Worm (Caenorhabditis elegans): ENCODE measurements around the gene clec-203.

clec-203 gene

ce11 chrV:1102569-1102968 is 14.5 kb downstream of the clec-203 start:
- TF ChIP-seq him-1 (tag; optimal IDR thresholded peaks at IDR 0.05) (no peak), dao-5 (tag; optimal IDR thresholded peaks at IDR 0.05) (no peak), W03F9.2 (tag; optimal IDR thresholded peaks at IDR 0.05) (no peak)

DNA sequence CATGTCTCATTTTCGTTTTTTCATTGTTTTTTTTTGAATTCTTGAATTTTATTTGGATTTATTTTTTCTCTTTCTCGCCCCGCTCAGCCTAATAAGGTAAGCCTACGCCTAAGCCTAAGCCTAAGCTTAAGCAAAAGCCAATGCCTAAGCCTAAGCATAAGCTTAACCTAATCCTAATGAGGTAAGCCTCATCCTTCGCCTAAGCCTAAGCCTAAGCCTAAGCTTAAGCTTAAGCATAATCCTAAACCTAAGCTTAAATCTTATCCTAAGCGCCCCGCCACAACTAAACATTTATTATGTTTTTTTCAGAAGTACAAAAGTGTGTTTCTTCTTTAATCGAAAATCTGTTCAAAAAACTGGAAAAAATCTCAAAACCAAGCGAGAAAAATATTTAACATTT is 24.1 kb downstream of the clec-203 start:
- TF ChIP-seq him-1 (tag; optimal IDR thresholded peaks at IDR 0.05) (no peak), W03F9.2 (tag; optimal IDR thresholded peaks at IDR 0.05) (no peak), dao-5 (tag; optimal IDR thresholded peaks at IDR 0.05) (no peak)

DNA sequence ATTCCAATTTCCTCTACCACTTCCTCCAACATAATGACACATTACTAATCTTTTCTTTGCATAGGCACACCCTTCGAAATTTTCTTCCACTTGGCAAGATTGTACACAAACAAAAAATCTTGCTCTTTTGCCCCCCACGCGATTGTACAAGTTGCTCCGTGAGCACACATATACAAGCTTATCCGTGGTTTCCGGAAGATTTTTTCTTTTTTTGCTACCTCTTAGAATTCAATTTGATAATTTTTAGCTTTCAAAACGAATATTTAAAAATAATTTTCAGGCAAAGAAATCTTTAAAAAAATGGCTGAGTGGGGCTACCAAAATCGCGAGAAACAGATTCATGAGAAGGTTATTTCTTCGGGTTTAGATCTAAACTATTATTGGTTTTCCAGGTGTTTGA is 24.6 kb downstream of the clec-203 start, which contains the start of gene Y50D4B.1:
Gene Y50D4B.1, plus strand, starts transcription at position 301 of the 400 bp plus-strand sequence.
- TF ChIP-seq W03F9.2 (tag; optimal IDR thresholded peaks at IDR 0.05) = no peak
- TF ChIP-seq dao-5 (tag; optimal IDR thresholded peaks at IDR 0.05) = no peak
- no peak for TF ChIP-seq him-1 (tag; optimal IDR thresholded peaks at IDR 0.05)

DNA sequence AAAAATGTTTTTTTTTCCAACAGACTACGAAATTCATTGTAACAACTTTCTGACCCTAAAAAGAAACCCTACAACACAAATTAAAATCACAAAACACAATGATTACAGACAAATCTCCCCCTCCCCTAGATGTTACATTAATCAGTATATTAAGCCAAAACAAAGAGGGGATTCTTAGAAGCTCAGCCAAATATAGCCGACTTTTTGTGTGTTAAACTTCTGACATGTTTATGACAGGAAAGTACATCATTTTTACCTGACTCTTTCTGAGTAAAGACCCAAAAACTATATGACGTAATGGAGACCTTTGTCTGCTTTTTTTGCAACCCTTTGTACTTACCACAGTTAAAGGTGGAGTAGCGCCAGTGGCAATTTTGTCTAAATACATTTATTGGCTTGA is 32.0 kb downstream of the clec-203 start:
- TF ChIP-seq him-1 (tag; optimal IDR thresholded peaks at IDR 0.05) (no peak), dao-5 (tag; optimal IDR thresholded peaks at IDR 0.05) (no peak), W03F9.2 (tag; optimal IDR thresholded peaks at IDR 0.05) (no peak)

DNA sequence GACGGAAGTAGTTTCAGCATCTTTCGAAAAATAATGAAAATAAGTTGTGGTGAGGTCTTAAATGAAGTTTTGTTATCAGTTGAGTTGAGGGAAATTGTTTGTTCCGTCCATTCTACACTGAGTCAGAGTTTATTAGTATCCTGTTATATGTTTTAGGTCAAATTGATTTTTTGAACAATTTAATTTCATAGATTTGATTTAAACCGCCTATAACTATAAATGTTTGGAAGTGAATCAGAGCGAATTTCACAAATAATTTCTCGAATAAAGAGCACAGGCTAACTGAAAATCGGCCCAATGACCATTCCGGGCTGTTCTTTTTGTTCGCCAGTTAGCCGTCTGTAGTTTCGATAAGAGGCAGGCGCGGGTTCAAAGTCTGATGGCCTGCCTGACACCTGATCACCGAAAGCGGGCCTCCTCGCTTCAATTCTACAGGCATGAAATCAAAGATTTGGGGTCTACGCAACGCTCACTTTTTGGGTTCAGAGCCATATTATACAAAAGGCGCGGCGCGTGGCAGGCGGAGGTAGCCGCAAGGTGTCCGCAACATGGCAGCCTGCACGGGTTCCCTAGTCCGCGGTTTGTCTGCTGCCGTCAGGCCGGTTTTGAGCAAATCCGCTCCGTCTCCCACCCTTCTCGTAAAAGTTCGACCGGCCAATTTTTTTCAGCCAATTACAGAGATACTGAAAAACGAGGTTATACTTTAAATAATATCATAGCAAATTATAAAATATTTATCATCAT is 44.0 kb downstream of the clec-203 start, which contains the start of gene W07B8.4:
Gene W07B8.4, minus strand, starts transcription at position 51 of the 744 bp plus-strand sequence.
- TF ChIP-seq him-1 (tag; optimal IDR thresholded peaks at IDR 0.05) (no peak), W03F9.2 (tag; optimal IDR thresholded peaks at IDR 0.05) (no peak), dao-5 (tag; optimal IDR thresholded peaks at IDR 0.05) (no peak)

- TF ChIP-seq W03F9.2 (tag; optimal IDR thresholded peaks at IDR 0.05) (no peak), dao-5 (tag; optimal IDR thresholded peaks at IDR 0.05) (no peak)
Measured at ce11 chrV:1133223-1133622, 45.1 kb downstream of the clec-203 start.

- TF ChIP-seq W03F9.2 (tag; optimal IDR thresholded peaks at IDR 0.05) (no peak), dao-5 (tag; optimal IDR thresholded peaks at IDR 0.05) (no peak), him-1 (tag; optimal IDR thresholded peaks at IDR 0.05) (no peak)
Measured at ce11 chrV:1133840-1134239, 45.8 kb downstream of the clec-203 start, which contains the start of gene cpr-5. Gene cpr-5 (minus strand): TSS chrV:1134036.

DNA sequence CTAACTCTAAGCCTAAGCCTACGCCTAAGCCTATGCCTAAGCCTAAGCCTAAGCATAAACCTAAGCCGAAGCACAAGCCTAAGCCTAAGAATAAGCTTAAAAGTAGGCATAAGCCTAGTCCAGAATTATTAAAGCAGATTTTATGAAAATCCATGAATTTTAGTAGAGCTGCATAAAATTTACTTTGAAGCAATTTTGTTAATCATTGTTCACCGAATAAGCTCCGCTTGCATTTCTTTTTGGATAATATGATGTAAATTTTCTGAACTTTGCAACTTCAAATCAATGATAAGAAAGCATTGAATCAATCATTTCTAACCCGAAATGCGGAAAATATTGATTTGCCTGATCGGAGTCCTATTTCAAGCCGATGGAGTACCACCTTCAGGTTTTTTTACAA is 46.2 kb downstream of the clec-203 start, which contains the start of gene cpr-8:
Gene cpr-8, plus strand, starts transcription at position 301 of the 400 bp plus-strand sequence.
- no peak for TF ChIP-seq W03F9.2 (tag; optimal IDR thresholded peaks at IDR 0.05)
- no peak for TF ChIP-seq dao-5 (tag; optimal IDR thresholded peaks at IDR 0.05)
- no peak for TF ChIP-seq him-1 (tag; optimal IDR thresholded peaks at IDR 0.05)

All from whole organism, L4/young adult.